Worm (Caenorhabditis elegans): ENCODE data around the gene srv-10.

DNA sequence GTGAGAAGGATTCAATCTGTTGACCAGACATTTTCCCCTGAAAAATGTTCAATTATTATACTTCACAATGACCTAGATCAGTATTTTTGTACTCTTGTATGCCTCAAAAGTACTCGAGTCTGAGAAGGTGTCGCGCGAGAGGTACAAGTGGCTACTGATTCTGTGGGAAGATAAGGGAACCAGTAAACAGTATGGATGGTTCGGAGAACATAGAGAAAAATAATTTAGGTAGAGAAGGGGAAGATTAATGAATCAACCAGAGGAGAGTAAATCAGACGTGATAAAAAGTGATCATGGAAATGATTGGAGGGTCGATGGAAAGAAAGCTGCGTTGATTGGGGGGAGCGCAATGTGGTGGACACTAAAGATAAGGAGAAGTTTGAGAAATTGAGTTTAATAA lies 34.3 kb upstream of the srv-10 start:
- TF ChIP-seq elt-3 (tag; optimal IDR thresholded peaks at IDR 0.05) (no peak), flh-1 (GFP tag; optimal IDR thresholded peaks at IDR 0.05) (no peak), mep-1 (tag; optimal IDR thresholded peaks at IDR 0.05) (no peak), lin-13 (tag; optimal IDR thresholded peaks at IDR 0.05) (no peak), nhr-28 (tag; optimal IDR thresholded peaks at IDR 0.05) (no peak), snpc-4 (tag; optimal IDR thresholded peaks at IDR 0.05) (no peak), pha-4 (tag; optimal IDR thresholded peaks at IDR 0.05) (no peak), ces-1 (GFP tag; optimal IDR thresholded peaks at IDR 0.05) (no peak), lsy-2 (tag; optimal IDR thresholded peaks at IDR 0.05) (no peak), unc-62 (GFP tag; optimal IDR thresholded peaks at IDR 0.05) (no peak)

Data from whole organism, mixed stage, embryonic.